Worm (Caenorhabditis elegans) whole organism, midembryonic: ENCODE data around the gene dyrb-1.
A peak's percentile ranks its signal among the peaks of the same experiment; 100 is the strongest.

Experiments
- cog-1 ChIP-seq: sonication (generic microtip); optimal IDR thresholded peaks from 2 replicates; lab custom pipeline; 2016; ENCODE audit warnings: missing genetic modification characterization, missing compliant biosample characterization
- flt-1 ChIP-seq: fragments of 200-800 bp; sonication (Bioruptor generic); IDR thresholded peaks from 2 replicates; pipeline ENCODE4 v1.3.6; 2022; ENCODE audit warnings: missing genetic modification characterization, missing compliant biosample characterization
- klf-2 ChIP-seq: fragments of 200-800 bp; sonication (Bioruptor generic); conservative IDR thresholded peaks from 2 replicates; pipeline ENCODE4 v1.3.6; 2022; ENCODE audit warnings: missing genetic modification reagents, missing genetic modification characterization, missing compliant biosample characterization
- ref-1 ChIP-seq: fragments of 200-800 bp; sonication (Bioruptor generic); conservative IDR thresholded peaks from 2 replicates; pipeline ENCODE4 v1.3.6; 2022; ENCODE audit warnings: missing genetic modification reagents, missing genetic modification characterization, missing compliant biosample characterization
- ztf-29 ChIP-seq: fragments of 200-800 bp; sonication (Bioruptor generic); IDR thresholded peaks from 2 replicates; pipeline ENCODE4 v1.3.6; 2022; ENCODE audit warnings: missing genetic modification reagents, missing genetic modification characterization, missing compliant biosample characterization

DNA sequence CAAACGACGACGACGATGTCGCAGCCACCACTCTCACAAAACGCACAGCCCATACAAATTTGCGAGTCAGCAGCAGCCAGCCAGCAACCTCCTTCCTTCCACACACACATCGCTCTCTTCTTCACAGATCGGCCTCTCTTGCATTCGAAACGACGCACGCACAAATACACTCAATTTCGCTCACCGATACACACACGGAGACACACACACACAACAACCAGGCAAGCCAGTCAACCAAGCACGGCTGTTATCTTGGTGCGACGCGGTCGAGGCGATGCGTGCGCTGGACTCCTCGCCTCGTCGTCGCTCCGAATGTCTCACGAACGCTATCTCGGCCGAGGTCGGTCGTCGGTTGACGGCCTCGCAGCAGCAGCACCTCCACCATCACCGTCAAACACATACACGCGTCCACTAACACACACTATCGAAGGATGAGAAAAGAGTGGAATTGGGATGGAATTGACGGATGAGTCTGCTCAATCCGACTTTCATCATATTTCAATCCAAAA, 46.6 kb downstream of the dyrb-1 start:
- TF ChIP-seq cog-1 (tag; lab: Kevin White, UChicago) (peak; percentile 93), flt-1 (GFP tag; lab: Robert Waterston, UW) (peak; percentile 71), klf-2 (GFP tag; lab: Robert Waterston, UW) (no peak), ztf-29 (GFP tag; lab: Robert Waterston, UW) (peak; percentile 75), ref-1 (GFP tag; lab: Robert Waterston, UW) (no peak)
